Fruit fly (Drosophila melanogaster): Measurements from ENCODE around the gene Osi24.

Gene Osi24

DNA sequence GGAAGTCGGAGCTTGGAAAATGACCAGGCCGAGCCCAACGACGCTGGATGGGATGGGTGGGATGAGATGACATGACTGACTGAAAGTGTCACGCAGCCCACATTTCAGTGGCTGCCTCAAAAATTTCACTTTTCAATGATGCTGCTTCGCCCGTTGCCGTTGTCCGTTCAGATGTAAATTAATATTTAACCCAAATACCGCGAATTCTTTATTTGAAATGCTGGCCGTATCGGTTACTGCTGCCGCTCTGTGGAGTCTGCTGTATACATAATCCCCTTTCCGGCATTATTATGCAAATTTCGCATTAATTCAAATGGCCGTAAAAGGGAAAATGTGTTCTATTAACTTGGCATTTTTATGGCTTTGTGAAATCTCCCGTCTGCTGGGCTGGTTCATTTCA lies 31.7 kb downstream of the Osi24 start:
- TF ChIP-seq ttk (optimal IDR thresholded peaks at IDR 0.05): no peak

DNA sequence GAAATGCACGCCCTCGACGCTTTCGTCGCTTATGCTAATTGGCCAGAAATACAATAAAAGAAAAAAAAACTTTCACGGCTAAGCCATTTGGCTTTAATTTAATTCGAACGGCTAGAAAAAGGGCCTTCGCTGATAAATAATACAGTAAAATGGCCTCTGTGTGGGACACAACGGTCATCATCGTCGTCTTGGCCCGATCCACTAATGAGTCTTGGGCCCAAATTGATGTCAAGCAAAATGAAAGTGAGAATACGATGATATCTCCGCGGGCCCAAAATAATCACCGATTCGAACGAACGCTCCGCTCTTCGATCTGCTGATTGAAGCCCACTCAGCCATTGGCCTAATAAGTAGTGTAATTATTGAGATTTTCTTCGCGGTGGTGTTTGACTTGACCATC lies 32.8 kb downstream of the Osi24 start:
- TF ChIP-seq psq (optimal IDR thresholded peaks at IDR 0.05) (no peak), Myc (optimal IDR thresholded peaks at IDR 0.05) (no peak), insv (optimal IDR thresholded peaks at IDR 0.05) (no peak), Sin3A (optimal IDR thresholded peaks at IDR 0.05) (no peak), ttk (optimal IDR thresholded peaks at IDR 0.05) (no peak), h (optimal IDR thresholded peaks at IDR 0.05) (no peak)

DNA sequence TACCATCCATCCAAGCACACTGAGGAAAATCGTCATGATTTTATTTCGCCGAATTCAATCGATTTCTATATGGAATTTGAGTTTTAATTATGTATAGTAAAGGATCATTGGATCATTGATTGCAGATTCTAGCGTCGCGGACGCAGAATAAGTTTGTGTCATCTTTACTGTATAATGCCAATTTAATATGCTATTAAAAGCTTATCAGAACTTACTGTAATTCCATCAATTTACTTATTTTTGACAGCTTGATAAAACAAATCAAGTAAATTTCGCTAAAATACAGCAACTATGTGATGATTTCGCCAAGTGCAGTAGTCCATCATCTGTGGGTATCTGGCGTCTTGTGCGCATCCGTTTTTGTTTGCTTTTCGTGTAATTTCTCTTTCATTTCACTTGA lies 34.5 kb downstream of the Osi24 start:
- TF ChIP-seq Sin3A (optimal IDR thresholded peaks at IDR 0.05) (no peak), Myc (optimal IDR thresholded peaks at IDR 0.05) (no peak), psq (optimal IDR thresholded peaks at IDR 0.05) (no peak), insv (optimal IDR thresholded peaks at IDR 0.05) (no peak), ttk (optimal IDR thresholded peaks at IDR 0.05) (no peak), h (optimal IDR thresholded peaks at IDR 0.05) (no peak)

DNA sequence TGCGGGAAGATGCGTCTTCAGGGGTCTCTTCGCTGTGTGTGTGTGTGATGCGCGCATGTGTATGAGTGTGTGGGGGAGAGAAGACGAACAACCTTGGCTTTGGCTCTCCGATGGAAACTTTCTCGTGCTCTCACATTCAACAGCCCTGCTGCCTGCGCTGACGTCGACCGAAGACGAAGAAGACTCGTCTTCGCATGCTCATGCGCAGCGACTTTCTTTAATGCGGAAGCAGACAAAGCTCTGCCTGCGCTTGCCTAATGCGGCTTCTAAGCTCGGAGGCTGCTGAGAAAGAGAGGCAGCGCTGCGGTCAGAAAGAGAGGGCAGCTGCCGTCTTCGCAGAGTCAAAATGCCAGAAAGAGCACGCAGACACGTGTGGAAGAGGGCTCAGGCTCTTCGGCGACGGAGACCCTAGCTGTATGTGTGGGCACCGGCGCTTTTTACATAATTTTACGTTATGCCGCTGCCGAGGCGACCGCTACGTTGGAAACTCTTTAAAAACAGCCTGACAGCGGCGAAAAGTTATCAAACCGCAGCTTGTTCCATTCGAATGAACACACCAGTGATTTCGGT lies 35.7 kb downstream of the Osi24 start, which contains the start of gene Osi6:
TSS of gene Osi6 (plus strand) at position 520 of the 570 bp plus-strand sequence.
- TF ChIP-seq insv (optimal IDR thresholded peaks at IDR 0.05) (no peak), Sin3A (optimal IDR thresholded peaks at IDR 0.05) (no peak), ttk (optimal IDR thresholded peaks at IDR 0.05) (no peak)

DNA sequence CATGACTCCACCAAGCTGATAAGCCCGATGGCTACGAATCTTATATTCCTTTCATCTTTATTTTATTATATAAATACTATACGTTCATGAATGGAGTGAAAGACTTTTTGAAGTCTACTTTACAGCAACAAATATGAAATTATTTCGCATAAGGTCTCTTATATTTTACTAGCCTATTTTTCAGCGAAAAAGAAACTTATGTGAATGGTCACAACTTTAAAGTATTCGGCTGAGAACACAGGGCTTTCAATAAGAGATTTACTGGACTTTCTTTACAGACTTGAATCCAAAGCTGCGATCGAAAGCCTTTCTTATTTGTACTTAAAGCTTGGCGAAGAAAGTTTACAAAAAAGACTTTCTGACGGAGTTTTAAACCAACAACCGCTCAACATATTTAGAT lies 40.4 kb downstream of the Osi24 start:
- TF ChIP-seq psq (optimal IDR thresholded peaks at IDR 0.05) (no peak), Myc (optimal IDR thresholded peaks at IDR 0.05) (no peak), h (optimal IDR thresholded peaks at IDR 0.05) (no peak), insv (optimal IDR thresholded peaks at IDR 0.05) (no peak), Sin3A (optimal IDR thresholded peaks at IDR 0.05) (no peak), ttk (optimal IDR thresholded peaks at IDR 0.05) (no peak)

DNA sequence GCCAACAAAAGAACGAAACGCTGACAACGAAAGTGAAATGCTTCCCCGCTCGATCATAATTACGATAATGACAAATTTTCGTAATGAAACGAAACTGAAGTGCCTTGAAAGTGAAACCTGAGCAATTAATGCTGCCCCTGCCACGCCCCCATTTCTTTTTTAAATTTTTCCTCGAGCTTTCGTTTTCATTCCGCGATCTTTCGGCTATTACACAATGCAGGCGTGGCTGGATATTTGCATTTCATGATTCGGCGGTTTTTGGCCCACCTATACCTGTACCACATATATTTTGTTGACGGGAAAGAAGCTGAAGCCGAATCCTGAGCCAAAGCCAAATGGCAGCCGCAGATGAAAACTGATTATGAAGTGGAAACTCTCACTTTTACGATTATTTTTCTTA lies 41.7 kb downstream of the Osi24 start:
- TF ChIP-seq Sin3A (optimal IDR thresholded peaks at IDR 0.05) (no peak), ttk (optimal IDR thresholded peaks at IDR 0.05) (no peak), insv (optimal IDR thresholded peaks at IDR 0.05) (no peak), h (optimal IDR thresholded peaks at IDR 0.05) (no peak), Myc (optimal IDR thresholded peaks at IDR 0.05) (no peak), psq (optimal IDR thresholded peaks at IDR 0.05) (no peak)

DNA sequence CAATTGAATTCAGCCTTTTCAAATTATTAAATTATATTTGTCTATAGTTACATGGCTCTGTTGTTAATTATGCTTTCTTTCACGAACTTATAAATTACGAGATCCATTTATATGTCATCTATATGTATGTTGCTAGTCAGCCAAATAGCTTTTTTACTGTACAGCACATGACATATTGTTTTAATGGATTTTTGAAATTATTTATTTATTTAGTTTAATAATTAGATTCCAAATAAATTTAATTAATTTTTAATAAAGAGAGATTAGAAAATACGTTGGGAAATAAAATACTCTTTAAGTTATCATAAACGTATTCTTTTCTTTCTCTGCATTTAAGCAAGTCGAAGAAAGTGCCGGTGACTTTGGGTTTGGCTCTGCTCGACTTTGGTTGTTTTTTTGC lies 42.7 kb downstream of the Osi24 start:
- TF ChIP-seq psq (optimal IDR thresholded peaks at IDR 0.05) (no peak), ttk (optimal IDR thresholded peaks at IDR 0.05) (no peak), Myc (optimal IDR thresholded peaks at IDR 0.05) (no peak), h (optimal IDR thresholded peaks at IDR 0.05) (no peak), Sin3A (optimal IDR thresholded peaks at IDR 0.05) (no peak), insv (optimal IDR thresholded peaks at IDR 0.05) (no peak)

DNA sequence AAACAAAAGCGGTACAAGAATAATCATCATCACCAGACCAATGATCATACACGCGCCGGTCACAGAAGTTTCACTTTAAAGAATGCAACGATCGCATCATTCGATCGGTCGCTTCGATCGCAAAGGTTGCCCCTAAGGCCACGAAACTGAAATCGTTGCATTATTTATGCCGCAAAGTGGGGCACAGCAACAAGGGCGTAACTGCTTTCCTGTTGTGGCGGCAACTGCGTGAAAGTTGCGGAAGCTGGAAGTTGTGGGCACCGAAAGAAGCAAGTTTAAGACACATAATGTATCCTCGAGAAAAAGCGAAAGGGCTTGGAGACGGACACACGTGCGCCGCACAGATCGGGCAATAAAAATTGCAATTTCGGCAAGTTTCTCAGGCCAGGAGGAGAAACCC lies 45.4 kb downstream of the Osi24 start:
- TF ChIP-seq h (optimal IDR thresholded peaks at IDR 0.05) (no peak), insv (optimal IDR thresholded peaks at IDR 0.05) (no peak), Sin3A (optimal IDR thresholded peaks at IDR 0.05) (no peak), ttk (optimal IDR thresholded peaks at IDR 0.05) (no peak), psq (optimal IDR thresholded peaks at IDR 0.05) (no peak), Myc (optimal IDR thresholded peaks at IDR 0.05) (no peak)

DNA sequence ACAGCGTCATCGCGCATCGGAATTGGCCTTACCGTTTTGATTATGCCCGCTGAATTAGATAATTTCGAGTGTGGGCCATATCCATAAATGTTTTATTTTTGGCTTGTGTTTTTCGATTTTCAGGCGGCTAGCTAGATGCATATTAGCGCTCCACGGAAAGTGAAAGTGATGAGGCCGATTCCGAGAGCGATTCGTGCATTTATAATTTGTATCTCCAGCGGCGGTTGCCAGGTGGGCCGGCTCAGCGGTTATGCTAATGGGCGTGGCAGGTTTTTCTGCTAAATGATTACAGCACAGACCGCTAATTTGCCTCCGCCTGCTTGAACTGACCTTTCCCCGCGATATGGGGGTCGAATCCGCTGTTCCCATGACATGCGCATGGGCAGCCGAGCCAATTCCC lies 46.4 kb downstream of the Osi24 start:
- TF ChIP-seq Myc (optimal IDR thresholded peaks at IDR 0.05) (no peak), h (optimal IDR thresholded peaks at IDR 0.05) (no peak), ttk (optimal IDR thresholded peaks at IDR 0.05) (no peak), psq (optimal IDR thresholded peaks at IDR 0.05) (no peak)

DNA sequence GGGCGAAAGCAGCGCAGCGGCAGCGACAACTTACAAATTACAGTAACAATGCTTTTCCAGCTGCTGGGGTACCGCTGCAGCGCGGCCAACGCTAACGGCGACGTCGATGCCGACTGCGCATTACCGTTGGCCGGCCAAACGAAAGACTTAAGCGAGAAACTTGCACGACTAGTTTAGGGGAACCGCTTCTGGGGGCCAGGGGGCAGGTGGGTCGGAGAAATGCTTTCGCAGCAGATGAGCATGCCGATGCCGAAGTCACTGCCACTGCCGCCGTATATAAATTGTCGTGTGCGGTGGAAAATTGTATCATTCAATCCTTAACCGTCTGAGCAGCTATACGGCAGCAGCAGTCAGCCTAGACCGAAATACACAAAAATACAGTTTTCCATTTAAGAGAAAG lies 50.1 kb downstream of the Osi24 start, which contains the start of gene Osi7:
TSS of gene Osi7 (plus strand) at position 301 of the 400 bp plus-strand sequence.
- TF ChIP-seq Sin3A (optimal IDR thresholded peaks at IDR 0.05) (no peak), Myc (optimal IDR thresholded peaks at IDR 0.05) (no peak), ttk (optimal IDR thresholded peaks at IDR 0.05) (no peak), psq (optimal IDR thresholded peaks at IDR 0.05) (no peak), h (optimal IDR thresholded peaks at IDR 0.05) (no peak), insv (optimal IDR thresholded peaks at IDR 0.05) (no peak)

DNA sequence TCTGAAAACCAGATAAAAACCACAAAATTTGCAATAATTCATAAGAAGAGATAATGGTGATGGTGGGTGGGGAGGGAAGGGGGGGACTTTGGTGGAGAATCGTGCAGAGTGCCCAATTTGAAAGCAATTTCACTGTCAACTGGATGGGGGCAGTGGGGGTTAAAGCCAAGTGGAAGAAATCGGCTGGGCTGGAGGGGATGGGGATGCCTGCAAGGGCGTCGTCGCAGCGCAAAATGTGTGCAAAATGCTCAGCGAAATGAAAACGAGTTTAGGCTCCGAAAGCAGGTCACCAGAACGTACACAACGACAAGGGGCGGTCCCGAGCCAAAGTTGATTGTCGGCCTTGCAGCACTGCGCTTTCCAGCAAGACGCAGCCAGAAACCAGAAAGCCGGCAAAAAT lies 54.2 kb downstream of the Osi24 start:
- TF ChIP-seq Myc (optimal IDR thresholded peaks at IDR 0.05): no peak
- TF ChIP-seq Sin3A (optimal IDR thresholded peaks at IDR 0.05): no peak
- TF ChIP-seq insv (optimal IDR thresholded peaks at IDR 0.05): no peak
- no peak for TF ChIP-seq h (optimal IDR thresholded peaks at IDR 0.05)
- no peak for TF ChIP-seq ttk (optimal IDR thresholded peaks at IDR 0.05)
- no peak for TF ChIP-seq psq (optimal IDR thresholded peaks at IDR 0.05)

DNA sequence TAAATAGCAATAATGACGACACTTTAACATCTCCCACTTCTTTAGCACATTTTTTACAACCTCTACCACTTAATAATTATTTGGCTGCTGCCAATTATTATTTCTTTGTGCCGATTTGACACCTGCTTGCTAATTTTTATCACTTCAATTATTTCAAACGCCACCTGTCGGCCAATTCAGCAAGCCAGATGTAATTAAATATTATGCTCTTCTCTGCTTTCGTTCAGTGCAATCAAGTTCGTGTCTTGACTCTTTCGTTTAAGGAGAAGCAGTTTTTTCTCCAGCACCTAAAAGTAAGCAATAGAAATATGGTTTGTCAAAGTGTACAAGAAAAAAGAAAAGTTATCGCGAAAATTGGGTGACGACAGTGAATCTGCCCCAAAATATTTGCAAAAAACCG lies 55.8 kb downstream of the Osi24 start:
- TF ChIP-seq ttk (optimal IDR thresholded peaks at IDR 0.05) (no peak), Myc (optimal IDR thresholded peaks at IDR 0.05) (no peak), insv (optimal IDR thresholded peaks at IDR 0.05) (no peak), psq (optimal IDR thresholded peaks at IDR 0.05) (no peak)

DNA sequence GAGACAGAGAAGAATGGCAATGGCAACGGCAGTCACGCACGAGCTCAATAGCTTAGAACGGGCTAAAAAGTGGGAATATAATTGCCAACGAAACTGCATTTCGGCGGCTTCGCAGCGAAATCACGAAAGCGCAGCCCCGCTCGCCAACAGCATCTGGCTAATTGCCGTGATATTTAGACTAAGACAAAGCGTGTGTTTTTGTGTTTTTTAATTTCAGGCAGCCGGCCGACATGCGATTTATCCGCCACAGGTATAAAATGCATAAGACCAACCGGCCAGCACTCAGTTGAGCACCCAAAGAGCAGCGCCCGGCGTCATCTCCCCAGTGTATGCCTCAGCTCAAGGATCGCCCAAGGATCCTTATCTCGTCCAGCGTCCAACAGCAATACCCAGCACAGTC lies 56.3 kb downstream of the Osi24 start, which contains the start of gene Osi8:
TSS of gene Osi8 (plus strand) at position 301 of the 400 bp plus-strand sequence.
- no peak for TF ChIP-seq insv (optimal IDR thresholded peaks at IDR 0.05)

Measured in Kc167 (cell line).